Fruit fly (Drosophila melanogaster) whole organism, embryonic: Measurements from ENCODE around the gene CG32354.

Experiments
- Adf1 ChIP-seq: fragments of 200-800 bp; sonication (Bioruptor generic); IDR thresholded peaks from 2 replicates; pipeline ENCODE4 v1.3.6; 2022; ENCODE audit warnings: missing biosample characterization, missing genetic modification characterization
- BEAF-32 ChIP-seq: fragments of 200-800 bp; sonication (Bioruptor generic); optimal IDR thresholded peaks from 3 replicates; lab custom pipeline; 2017; ENCODE audit warnings: missing biosample characterization, missing genetic modification characterization, mild to moderate bottlenecking, moderate library complexity, missing genetic modification reagents
- C15 ChIP-seq: fragments of 200-800 bp; sonication (Bioruptor generic); IDR thresholded peaks from 3 replicates; pipeline ENCODE4 v1.3.6; 2022; ENCODE audit warnings: missing biosample characterization, missing genetic modification characterization
- CG11093 ChIP-seq: fragments of 200-800 bp; sonication (Bioruptor generic); IDR thresholded peaks from 3 replicates; pipeline ENCODE4 v1.3.6; 2022; ENCODE audit warnings: missing biosample characterization, missing genetic modification characterization
- CG12071 ChIP-seq: fragments of 200-800 bp; sonication (Bioruptor generic); optimal IDR thresholded peaks from 3 replicates; lab custom pipeline; 2018; ENCODE audit warnings: missing biosample characterization, mild to moderate bottlenecking, missing genetic modification characterization
- CG12104 ChIP-seq: fragments of 200-800 bp; sonication (Bioruptor generic); optimal IDR thresholded peaks from 3 replicates; lab custom pipeline; 2016; ENCODE audit warnings: missing biosample characterization, missing genetic modification characterization
- CG1233 ChIP-seq: fragments of 200-800 bp; sonication (Bioruptor generic); optimal IDR thresholded peaks from 4 replicates; lab custom pipeline; 2018; ENCODE audit warnings: missing biosample characterization, mild to moderate bottlenecking, missing genetic modification characterization
- CG15269 ChIP-seq: fragments of 200-800 bp; sonication (Bioruptor generic); optimal IDR thresholded peaks from 2 replicates; lab custom pipeline; 2018; ENCODE audit warnings: missing biosample characterization, mild to moderate bottlenecking, missing genetic modification characterization, moderate library complexity
- CG17361 ChIP-seq: fragments of 200-800 bp; sonication (Bioruptor generic); IDR thresholded peaks from 3 replicates; pipeline ENCODE4 v1.3.6; 2022; ENCODE audit warnings: missing biosample characterization, missing genetic modification characterization
- CG17385 ChIP-seq: fragments of 200-800 bp; sonication (Bioruptor generic); optimal IDR thresholded peaks from 3 replicates; lab custom pipeline; 2018; ENCODE audit warnings: missing biosample characterization, mild to moderate bottlenecking, missing genetic modification characterization
- CG17802 ChIP-seq: fragments of 200-800 bp; sonication (Bioruptor generic); optimal IDR thresholded peaks from 2 replicates; lab custom pipeline; 2018; ENCODE audit warnings: missing biosample characterization, mild to moderate bottlenecking, missing genetic modification characterization, moderate library complexity
- CG1792 ChIP-seq: fragments of 200-800 bp; sonication (Bioruptor generic); optimal IDR thresholded peaks from 2 replicates; lab custom pipeline; 2016; ENCODE audit warnings: missing biosample characterization, missing genetic modification characterization
- CG18764 ChIP-seq: fragments of 200-800 bp; sonication (Bioruptor generic); optimal IDR thresholded peaks from 3 replicates; lab custom pipeline; 2016; ENCODE audit warnings: missing biosample characterization, missing genetic modification characterization
- CG2199 ChIP-seq: fragments of 200-800 bp; sonication (Bioruptor generic); IDR thresholded peaks from 3 replicates; pipeline ENCODE4 v1.3.6; 2022; ENCODE audit warnings: missing biosample characterization, missing genetic modification characterization
- CG3163 ChIP-seq: fragments of 200-800 bp; sonication (Bioruptor generic); optimal IDR thresholded peaks from 3 replicates; lab custom pipeline; 2016; ENCODE audit warnings: missing biosample characterization, missing genetic modification characterization
- CG3726 ChIP-seq: fragments of 200-800 bp; sonication (Bioruptor generic); IDR thresholded peaks from 3 replicates; pipeline ENCODE4, ENCODE4 v1.3.6; 2022; ENCODE audit warnings: missing biosample characterization, missing genetic modification characterization
- CG3838 ChIP-seq: fragments of 200-800 bp; sonication (Bioruptor generic); optimal IDR thresholded peaks from 3 replicates; lab custom pipeline; 2016; ENCODE audit warnings: missing biosample characterization, missing genetic modification characterization
- CG4282 ChIP-seq: fragments of 200-800 bp; sonication (Bioruptor generic); optimal IDR thresholded peaks from 2 replicates; lab custom pipeline; 2016; ENCODE audit warnings: missing biosample characterization, missing genetic modification characterization
- CG4617 ChIP-seq: fragments of 200-800 bp; sonication (Bioruptor generic); optimal IDR thresholded peaks from 3 replicates; lab custom pipeline; 2016; ENCODE audit warnings: missing biosample characterization, missing genetic modification characterization, borderline replicate concordance
- CG7357 ChIP-seq: fragments of 200-800 bp; sonication (Bioruptor generic); IDR thresholded peaks from 3 replicates; pipeline ENCODE4 v1.3.6; 2022; ENCODE audit warnings: missing biosample characterization, missing genetic modification characterization
- CG7839 ChIP-seq: fragments of 200-800 bp; sonication (Bioruptor generic); optimal IDR thresholded peaks from 3 replicates; lab custom pipeline; 2018; ENCODE audit warnings: missing biosample characterization, mild to moderate bottlenecking, missing genetic modification characterization, moderate library complexity
- CG7963 ChIP-seq: fragments of 200-800 bp; sonication (Bioruptor generic); IDR thresholded peaks from 3 replicates; pipeline ENCODE4 v1.3.6; 2022; ENCODE audit warnings: missing biosample characterization, missing genetic modification characterization; ENCODE audit not compliant: partially characterized antibody
- CG9932 ChIP-seq: fragments of 200-800 bp; sonication (Bioruptor generic); IDR thresholded peaks from 2 replicates; pipeline ENCODE4 v1.3.6; 2022; ENCODE audit warnings: missing biosample characterization, missing genetic modification characterization
- Dll ChIP-seq: fragments of 200-800 bp; sonication (Bioruptor generic); IDR thresholded peaks from 4 replicates; pipeline ENCODE4 v1.3.6; 2022; ENCODE audit warnings: missing biosample characterization, missing genetic modification characterization; ENCODE audit not compliant: partially characterized antibody
- Doc3 ChIP-seq: fragments of 200-800 bp; sonication (Bioruptor generic); IDR thresholded peaks from 3 replicates; pipeline ENCODE4 v1.3.6; 2022; ENCODE audit warnings: missing biosample characterization, missing genetic modification characterization; ENCODE audit not compliant: partially characterized antibody
- E2f1 ChIP-seq: fragments of 200-800 bp; sonication (Bioruptor generic); IDR thresholded peaks from 2 replicates; pipeline ENCODE4 v1.3.6; 2022; ENCODE audit warnings: missing biosample characterization, missing genetic modification characterization
- HLH3B ChIP-seq: fragments of 200-800 bp; sonication (Bioruptor generic); IDR thresholded peaks from 2 replicates; pipeline ENCODE4 v1.3.6; 2022; ENCODE audit warnings: missing biosample characterization, missing genetic modification characterization
- Max ChIP-seq: fragments of 200-800 bp; sonication (Bioruptor generic); optimal IDR thresholded peaks from 2 replicates; lab custom pipeline; 2016; ENCODE audit warnings: missing biosample characterization, mild to moderate bottlenecking, missing genetic modification characterization
- NfI ChIP-seq: fragments of 200-800 bp; sonication (Bioruptor generic); optimal IDR thresholded peaks from 3 replicates; lab custom pipeline; 2018; ENCODE audit warnings: missing biosample characterization, mild to moderate bottlenecking, missing genetic modification characterization, moderate library complexity
- PHDP ChIP-seq: fragments of 200-800 bp; sonication (Bioruptor generic); optimal IDR thresholded peaks from 3 replicates; lab custom pipeline; 2018; ENCODE audit warnings: missing biosample characterization, mild to moderate bottlenecking, missing genetic modification characterization, moderate library complexity
- Sry-β ChIP-seq: fragments of 200-800 bp; sonication (Bioruptor generic); optimal IDR thresholded peaks from 2 replicates; lab custom pipeline; 2018; ENCODE audit warnings: missing biosample characterization, mild to moderate bottlenecking, missing genetic modification characterization, moderate library complexity
- Xrp1 ChIP-seq: fragments of 200-800 bp; sonication (Bioruptor generic); IDR thresholded peaks from 2 replicates; pipeline ENCODE4 v1.3.6; 2022; ENCODE audit warnings: missing biosample characterization, missing genetic modification characterization
- ab ChIP-seq: fragments of 200-800 bp; sonication (Bioruptor generic); optimal IDR thresholded peaks from 2 replicates; lab custom pipeline; 2016; ENCODE audit warnings: missing biosample characterization, missing genetic modification characterization
- ci ChIP-seq: fragments of 200-800 bp; sonication (Bioruptor generic); IDR thresholded peaks from 3 replicates; pipeline ENCODE4 v1.3.6; 2022; ENCODE audit warnings: missing biosample characterization, missing genetic modification characterization
- da ChIP-seq: fragments of 200-800 bp; sonication (Bioruptor generic); optimal IDR thresholded peaks from 2 replicates; lab custom pipeline; 2016; ENCODE audit warnings: missing biosample characterization, missing genetic modification characterization
- disco-r ChIP-seq: fragments of 200-800 bp; sonication (Bioruptor generic); optimal IDR thresholded peaks from 2 replicates; lab custom pipeline; 2016; ENCODE audit warnings: missing biosample characterization, missing genetic modification characterization
- dm ChIP-seq: fragments of 200-800 bp; sonication (Bioruptor generic); optimal IDR thresholded peaks from 3 replicates; lab custom pipeline; 2016; ENCODE audit warnings: missing biosample characterization, missing genetic modification characterization
- dmrt99B ChIP-seq: fragments of 200-800 bp; sonication (Bioruptor generic); optimal IDR thresholded peaks from 2 replicates; lab custom pipeline; 2018; ENCODE audit warnings: missing biosample characterization, mild to moderate bottlenecking, missing genetic modification characterization, moderate library complexity
- dpn ChIP-seq, 2 experiments: fragments of 200-800 bp; sonication (Bioruptor generic); optimal IDR thresholded peaks; 3 replicates each; lab custom pipeline; 2016; ENCODE audit warnings: missing biosample characterization in 2 of 2, missing genetic modification characterization in 2 of 2
- emc ChIP-seq: fragments of 200-800 bp; sonication (Bioruptor generic); optimal IDR thresholded peaks from 2 replicates; lab custom pipeline; 2016; ENCODE audit warnings: missing biosample characterization, missing genetic modification characterization
- ems ChIP-seq: fragments of 200-800 bp; sonication (Bioruptor generic); optimal IDR thresholded peaks from 3 replicates; lab custom pipeline; 2016; ENCODE audit warnings: missing biosample characterization, missing genetic modification characterization
- fu2 ChIP-seq: fragments of 200-800 bp; sonication (Bioruptor generic); optimal IDR thresholded peaks from 2 replicates; lab custom pipeline; 2016; ENCODE audit warnings: missing biosample characterization, missing genetic modification characterization
- grau ChIP-seq: fragments of 200-800 bp; optimal IDR thresholded peaks from 3 replicates; lab custom pipeline; 2019; ENCODE audit warnings: missing biosample characterization, mild to moderate bottlenecking, missing genetic modification characterization, moderate library complexity
- hth ChIP-seq: fragments of >200 bp; optimal IDR thresholded peaks from 2 replicates; lab custom pipeline; 2017; ENCODE audit warnings: inconsistent platforms
- lbe ChIP-seq: fragments of 200-800 bp; sonication (Bioruptor generic); optimal IDR thresholded peaks from 2 replicates; lab custom pipeline; 2016; ENCODE audit warnings: missing biosample characterization, mild to moderate bottlenecking, missing genetic modification characterization
- org-1 ChIP-seq: fragments of 200-800 bp; sonication (Bioruptor generic); optimal IDR thresholded peaks from 2 replicates; lab custom pipeline; 2017; ENCODE audit warnings: missing biosample characterization, missing genetic modification characterization
- pnt ChIP-seq: fragments of 200-800 bp; sonication (Bioruptor generic); optimal IDR thresholded peaks from 3 replicates; lab custom pipeline; 2016; ENCODE audit warnings: missing biosample characterization, missing genetic modification characterization
- sens ChIP-seq: fragments of 200-800 bp; sonication (Bioruptor generic); peaks from one replicate; lab custom pipeline; 2016; ENCODE audit warnings: missing biosample characterization, missing genetic modification characterization
- sens-2 ChIP-seq: fragments of 200-800 bp; sonication (Bioruptor generic); IDR thresholded peaks from 2 replicates; pipeline ENCODE4 v1.3.6; 2022; ENCODE audit warnings: missing biosample characterization, missing genetic modification characterization
- tna ChIP-seq: fragments of 200-800 bp; sonication (Bioruptor generic); IDR thresholded peaks from 2 replicates; pipeline ENCODE4 v1.3.6; 2022; ENCODE audit warnings: missing biosample characterization, missing genetic modification characterization; ENCODE audit not compliant: partially characterized antibody
- ttk ChIP-seq: fragments of 200-800 bp; sonication (Bioruptor generic); IDR thresholded peaks from 2 replicates; pipeline ENCODE4 v2.1.2; 2022; ENCODE audit warnings: missing biosample characterization, missing genetic modification characterization
- zfh1 ChIP-seq: fragments of 200-800 bp; sonication (Bioruptor generic); IDR thresholded peaks from 3 replicates; pipeline ENCODE4 v1.3.6; 2022; ENCODE audit warnings: missing biosample characterization, missing genetic modification characterization

Gene CG32354

dm6 chr3L:8395630-8396168 is 26.3 kb downstream of the CG32354 start, which contains the start of gene CG7120 (continued):
- TF ChIP-seq dm (GFP tag; lab: Kevin White, UChicago), result no peak
- TF ChIP-seq Sry-β (GFP tag; lab: Kevin White, UChicago), result no peak
- TF ChIP-seq CG9932 (GFP tag; lab: Robert Waterston, UW), result no peak; the same call in 1 of the 2 replicates
- TF ChIP-seq C15 (GFP tag; lab: Robert Waterston, UW), result no peak
- TF ChIP-seq CG11093 (GFP tag; lab: Robert Waterston, UW), result no peak
- peak; percentile 30; the same call in 1 of the 2 replicates for TF ChIP-seq ttk
- peak; percentile 9 for TF ChIP-seq CG4617 (GFP tag; lab: Kevin White, UChicago)
- peak; percentile 57 for TF ChIP-seq dmrt99B
- TF ChIP-seq Adf1 (GFP tag; lab: Robert Waterston, UW), result no peak
- no peak for TF ChIP-seq CG15269 (tag; lab: Kevin White, UChicago)
- TF ChIP-seq Xrp1 (GFP tag; lab: Robert Waterston, UW), result no peak; the same call in 1 of the 2 replicates
- no peak for TF ChIP-seq CG1792
- TF ChIP-seq grau, result peak; percentile 61
- no peak; the same call in 1 of the 2 replicates for TF ChIP-seq tna
- TF ChIP-seq lbe, result no peak
- no peak for TF ChIP-seq sens-2 (GFP tag; lab: Robert Waterston, UW)
- no peak for TF ChIP-seq Dll (GFP tag; lab: Robert Waterston, UW)
- TF ChIP-seq E2f1, result no peak
- TF ChIP-seq CG3163 (GFP tag; lab: Kevin White, UChicago), result no peak
- TF ChIP-seq NfI (GFP tag; lab: Kevin White, UChicago), result peak; percentile 45
- TF ChIP-seq CG7357, result no peak
- TF ChIP-seq CG18764 (GFP tag; lab: Kevin White, UChicago), result peak; percentile 24
- no peak for TF ChIP-seq CG1233 (GFP tag; lab: Kevin White, UChicago)
- TF ChIP-seq BEAF-32, result no peak
- peak; percentile 55 for TF ChIP-seq PHDP (tag; lab: Kevin White, UChicago)
- TF ChIP-seq CG17802, result no peak
- TF ChIP-seq CG7839 (tag; lab: Kevin White, UChicago), result peak; percentile 68
- no peak for TF ChIP-seq CG12071 (GFP tag; lab: Kevin White, UChicago)
- no peak for TF ChIP-seq ems (GFP tag; lab: Kevin White, UChicago)
- TF ChIP-seq ci (GFP tag; lab: Robert Waterston, UW), result peak; percentile 61; the same call in 1 of the 3 replicates
- no peak for TF ChIP-seq CG2199 (GFP tag; lab: Robert Waterston, UW)
- TF ChIP-seq fu2 (GFP tag; lab: Kevin White, UChicago), result no peak
- no peak for TF ChIP-seq hth (lab: Kevin White, UChicago)
- TF ChIP-seq pnt (GFP tag; lab: Kevin White, UChicago), result no peak
- TF ChIP-seq zfh1, result peak; percentile 56; the same call in 2 of the 3 replicates
- no peak for TF ChIP-seq CG4282 (GFP tag; lab: Kevin White, UChicago)
- no peak for TF ChIP-seq CG7963 (GFP tag; lab: Robert Waterston, UW)
- peak; percentile 27 to 47 for TF ChIP-seq dpn (GFP tag; optimal IDR thresholded peaks at IDR 0.05; lab: Kevin White, UChicago)
- peak; percentile 21 for TF ChIP-seq org-1
- TF ChIP-seq sens (GFP tag; lab: Kevin White, UChicago), result peak; percentile 93
- TF ChIP-seq HLH3B, result no peak
- peak; percentile 7 for TF ChIP-seq Max
- no peak for TF ChIP-seq disco-r (GFP tag; lab: Kevin White, UChicago)
- TF ChIP-seq da (GFP tag; lab: Kevin White, UChicago), result no peak
- no peak for TF ChIP-seq emc (GFP tag; lab: Kevin White, UChicago)
- TF ChIP-seq CG12104 (GFP tag; lab: Kevin White, UChicago), result no peak
- TF ChIP-seq CG17361 (GFP tag; lab: Robert Waterston, UW), result peak; percentile 76
- TF ChIP-seq Doc3 (GFP tag; lab: Robert Waterston, UW), result no peak
- TF ChIP-seq ab (GFP tag; lab: Kevin White, UChicago), result no peak
- TF ChIP-seq CG3838 (GFP tag; lab: Kevin White, UChicago), result no peak
- TF ChIP-seq CG17385 (GFP tag; lab: Kevin White, UChicago), result peak; percentile 55
- TF ChIP-seq CG3726 (GFP tag; lab: Robert Waterston, UW), result no peak
